Worm (Caenorhabditis elegans) whole organism, L2 larva: ENCODE data around the gene snt-1.

ENCODE experiments used
- F13H6.1 ChIP-seq: sonication (generic microtip); optimal IDR thresholded peaks from 2 replicates; lab custom pipeline; 2016; ENCODE audit warnings: missing genetic modification characterization, missing compliant biosample characterization
- ceh-82 ChIP-seq: fragments of 150-350 bp; optimal IDR thresholded peaks from 2 replicates; lab custom pipeline; 2014; ENCODE audit warnings: missing biosample characterization, missing genetic modification characterization
- fos-1 ChIP-seq: fragments of 150-350 bp; optimal IDR thresholded peaks from 2 replicates; lab custom pipeline; 2014; ENCODE audit warnings: missing biosample characterization, missing genetic modification characterization
- nhr-10 ChIP-seq: sonication (generic microtip); optimal IDR thresholded peaks from 2 replicates; lab custom pipeline; 2017; ENCODE audit warnings: missing biosample characterization, missing genetic modification characterization
- unc-39 ChIP-seq: fragments of 150-350 bp; optimal IDR thresholded peaks from 2 replicates; lab custom pipeline; 2014; ENCODE audit warnings: missing biosample characterization, missing genetic modification characterization
- unc-62 ChIP-seq: fragments of 150-350 bp; optimal IDR thresholded peaks from 2 replicates; lab custom pipeline; 2014; ENCODE audit warnings: missing biosample characterization, missing genetic modification reagents, missing genetic modification characterization

DNA sequence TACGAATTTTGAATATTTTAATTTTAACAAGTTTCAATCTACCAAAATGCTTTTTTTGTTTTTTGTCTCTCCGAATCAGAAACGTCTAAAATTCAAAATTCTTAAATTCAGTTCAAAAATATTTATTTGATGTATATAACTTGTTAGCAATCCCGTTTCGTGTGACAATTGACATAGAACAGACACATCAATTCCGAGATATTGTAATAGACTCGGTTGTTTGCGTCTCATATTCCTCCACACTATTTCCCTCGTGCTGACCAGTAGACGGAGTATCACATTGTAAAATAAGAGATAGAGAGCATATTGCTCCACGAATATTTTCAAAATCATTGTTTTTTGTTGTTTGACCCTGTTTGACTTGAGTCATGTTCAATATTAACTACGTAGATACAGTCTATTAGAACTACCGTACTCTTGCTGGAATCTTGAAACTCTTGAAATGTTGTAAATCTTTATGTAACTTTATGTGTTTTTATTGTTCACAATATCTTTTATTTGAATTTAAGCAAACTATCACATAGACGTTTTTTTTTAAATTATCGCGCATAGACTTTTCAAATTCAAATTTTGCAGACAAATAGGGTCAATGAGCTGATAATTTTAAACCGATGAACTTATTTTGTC, 22.0 kb upstream of the snt-1 start, which contains the start of gene T13C2.3:
- TF ChIP-seq unc-39 (no peak), F13H6.1 (no peak), nhr-10 (no peak), unc-62 (GFP tag; lab: Kevin White, UChicago) (no peak), ceh-82 (tag; lab: Kevin White, UChicago) (no peak), fos-1 (tag; lab: Kevin White, UChicago) (no peak)
